Worm (Caenorhabditis elegans) whole organism, L3 larva: ENCODE results near the gene snr-1.
A peak's percentile ranks its signal among the peaks of the same experiment; 100 is the strongest.

Experiments
- R02D3.7 ChIP-seq: fragments of 150-350 bp; optimal IDR thresholded peaks from 2 replicates; lab custom pipeline; 2014; ENCODE audit warnings: missing biosample characterization, missing genetic modification characterization
- ZK546.5 ChIP-seq: sonication (generic microtip); optimal IDR thresholded peaks from 2 replicates; lab custom pipeline; 2017; ENCODE audit warnings: missing biosample characterization, missing genetic modification characterization
- aly-2 ChIP-seq: fragments of 150-350 bp; optimal IDR thresholded peaks from 2 replicates; lab custom pipeline; 2014; ENCODE audit warnings: missing biosample characterization, missing genetic modification characterization
- ama-1 ChIP-seq: fragments of 150-350 bp; optimal IDR thresholded peaks from 2 replicates; lab custom pipeline; 2018
- ceh-16 ChIP-seq: sonication (generic microtip); optimal IDR thresholded peaks from 2 replicates; lab custom pipeline; 2017; ENCODE audit warnings: missing biosample characterization, missing genetic modification characterization
- ceh-28 ChIP-seq: fragments of 150-350 bp; optimal IDR thresholded peaks from 2 replicates; lab custom pipeline; 2014; ENCODE audit warnings: missing biosample characterization, missing genetic modification reagents, missing genetic modification characterization
- ceh-82 ChIP-seq: fragments of 150-350 bp; optimal IDR thresholded peaks from 2 replicates; lab custom pipeline; 2014; ENCODE audit warnings: missing biosample characterization, missing genetic modification characterization
- ceh-9 ChIP-seq: sonication (generic microtip); optimal IDR thresholded peaks from 2 replicates; lab custom pipeline; 2018; ENCODE audit warnings: missing biosample characterization, missing genetic modification characterization
- daf-12 ChIP-seq: fragments of 150-350 bp; optimal IDR thresholded peaks from 2 replicates; lab custom pipeline; 2014; ENCODE audit warnings: missing biosample characterization, missing genetic modification reagents, missing genetic modification characterization
- egl-27 ChIP-seq: sonication (generic microtip); optimal IDR thresholded peaks from 4 replicates; lab custom pipeline; 2017; ENCODE audit warnings: missing biosample characterization, missing genetic modification reagents, missing genetic modification characterization
- egl-5 ChIP-seq: fragments of 150-350 bp; optimal IDR thresholded peaks from 2 replicates; lab custom pipeline; 2017; ENCODE audit warnings: missing biosample characterization, missing genetic modification reagents, missing genetic modification characterization, inconsistent platforms
- elt-1 ChIP-seq: fragments of 150-350 bp; optimal IDR thresholded peaks from 2 replicates; lab custom pipeline; 2014; ENCODE audit warnings: missing biosample characterization, missing genetic modification characterization
- elt-2 ChIP-seq: sonication (generic microtip); optimal IDR thresholded peaks from 2 replicates; lab custom pipeline; 2016; ENCODE audit warnings: missing genetic modification reagents, mild to moderate bottlenecking, missing genetic modification characterization, missing compliant biosample characterization
- elt-3 ChIP-seq, 3 experiments: fragments of 150-350 bp in 1 of 3; sonication (generic microtip) in 2 of 3; optimal IDR thresholded peaks; 2 replicates in 2 of 3; 4 replicates in 1 of 3; lab custom pipeline; 2014 to 2017; ENCODE audit warnings: missing biosample characterization in 3 of 3, missing genetic modification characterization in 3 of 3
- eor-1 ChIP-seq, 2 experiments: fragments of 150-350 bp; optimal IDR thresholded peaks; 2 replicates each; lab custom pipeline; 2014 to 2018; ENCODE audit warnings: missing biosample characterization in 2 of 2, missing genetic modification characterization in 2 of 2
- fkh-10 ChIP-seq: sonication (generic microtip); optimal IDR thresholded peaks from 2 replicates; lab custom pipeline; 2017; ENCODE audit warnings: missing biosample characterization, missing genetic modification reagents, missing genetic modification characterization
- fkh-2 ChIP-seq: fragments of 150-350 bp; optimal IDR thresholded peaks from 2 replicates; lab custom pipeline; 2014; ENCODE audit warnings: missing biosample characterization, missing genetic modification reagents, missing genetic modification characterization
- fos-1 ChIP-seq: fragments of 150-350 bp; optimal IDR thresholded peaks from 2 replicates; lab custom pipeline; 2014; ENCODE audit warnings: missing biosample characterization, missing genetic modification characterization
- hmg-11 ChIP-seq: sonication (generic microtip); optimal IDR thresholded peaks from 2 replicates; lab custom pipeline; 2016; ENCODE audit warnings: missing genetic modification characterization, missing compliant biosample characterization
- jun-1 ChIP-seq: fragments of 150-350 bp; optimal IDR thresholded peaks from 2 replicates; lab custom pipeline; 2014; ENCODE audit warnings: missing biosample characterization, missing genetic modification reagents, missing genetic modification characterization
- lin-15B ChIP-seq: fragments of 150-350 bp; optimal IDR thresholded peaks from 2 replicates; lab custom pipeline; 2014; ENCODE audit warnings: missing biosample characterization, missing genetic modification characterization
- lin-39 ChIP-seq: fragments of 150-350 bp; optimal IDR thresholded peaks from 2 replicates; lab custom pipeline; 2018; ENCODE audit warnings: missing biosample characterization, missing genetic modification reagents, missing genetic modification characterization
- lsy-12 ChIP-seq: sonication (generic microtip); optimal IDR thresholded peaks from 2 replicates; lab custom pipeline; 2016; ENCODE audit warnings: mild to moderate bottlenecking, missing genetic modification characterization, missing compliant biosample characterization
- mdl-1 ChIP-seq: fragments of 150-350 bp; optimal IDR thresholded peaks from 2 replicates; lab custom pipeline; 2014; ENCODE audit warnings: missing biosample characterization, missing genetic modification characterization
- mml-1 ChIP-seq: fragments of 150-350 bp; sonication (generic microtip); optimal IDR thresholded peaks from 3 replicates; lab custom pipeline; 2014; ENCODE audit warnings: missing biosample characterization, missing genetic modification characterization
- nfya-1 ChIP-seq: sonication (generic microtip); optimal IDR thresholded peaks from 2 replicates; lab custom pipeline; 2017; ENCODE audit warnings: missing genetic modification characterization, mild to moderate bottlenecking, missing compliant biosample characterization, antibody characterized with exemption, moderate library complexity; ENCODE audit not compliant: insufficient read depth
- nhr-11 ChIP-seq: fragments of 150-350 bp; optimal IDR thresholded peaks from 2 replicates; lab custom pipeline; 2014; ENCODE audit warnings: missing biosample characterization, missing genetic modification characterization
- nhr-12 ChIP-seq: fragments of 150-350 bp; optimal IDR thresholded peaks from 2 replicates; lab custom pipeline; 2014; ENCODE audit warnings: missing biosample characterization, missing genetic modification characterization
- nhr-23 ChIP-seq: fragments of 150-350 bp; optimal IDR thresholded peaks from 2 replicates; lab custom pipeline; 2014; ENCODE audit warnings: missing biosample characterization, missing genetic modification reagents, missing genetic modification characterization
- nhr-237 ChIP-seq: fragments of 150-350 bp; optimal IDR thresholded peaks from 2 replicates; lab custom pipeline; 2014; ENCODE audit warnings: missing biosample characterization, missing genetic modification characterization
- nhr-25 ChIP-seq: sonication (generic microtip); optimal IDR thresholded peaks from 2 replicates; lab custom pipeline; 2017; ENCODE audit warnings: missing biosample characterization, missing genetic modification characterization
- nhr-28 ChIP-seq: fragments of 150-350 bp; optimal IDR thresholded peaks from 2 replicates; lab custom pipeline; 2014; ENCODE audit warnings: missing biosample characterization, missing genetic modification characterization
- nhr-43 ChIP-seq: sonication (generic microtip); optimal IDR thresholded peaks from 2 replicates; lab custom pipeline; 2016; ENCODE audit warnings: mild to moderate bottlenecking, missing genetic modification characterization, missing compliant biosample characterization; ENCODE audit not compliant: poor library complexity, severe bottlenecking
- nhr-67 ChIP-seq: fragments of 150-350 bp; optimal IDR thresholded peaks from 2 replicates; lab custom pipeline; 2014; ENCODE audit warnings: missing biosample characterization, missing genetic modification characterization
- nhr-76 ChIP-seq: fragments of 150-350 bp; sonication (generic microtip); optimal IDR thresholded peaks from 5 replicates; lab custom pipeline; 2014; ENCODE audit warnings: missing biosample characterization, missing genetic modification characterization
- nhr-77 ChIP-seq: fragments of 150-350 bp; optimal IDR thresholded peaks from 2 replicates; lab custom pipeline; 2014; ENCODE audit warnings: missing biosample characterization, missing genetic modification characterization
- pha-4 ChIP-seq: fragments of 150-350 bp; optimal IDR thresholded peaks from 2 replicates; lab custom pipeline; 2014; ENCODE audit warnings: missing biosample characterization, missing genetic modification reagents, missing genetic modification characterization
- pqm-1 ChIP-seq: fragments of 150-350 bp; optimal IDR thresholded peaks from 2 replicates; lab custom pipeline; 2017; ENCODE audit warnings: missing biosample characterization, missing genetic modification characterization, inconsistent platforms
- sea-2 ChIP-seq: fragments of 150-350 bp; sonication (generic microtip); optimal IDR thresholded peaks from 4 replicates; lab custom pipeline; 2014; ENCODE audit warnings: missing biosample characterization, missing genetic modification reagents, missing genetic modification characterization
- skn-1 ChIP-seq: fragments of 150-350 bp; optimal IDR thresholded peaks from 2 replicates; lab custom pipeline; 2014; ENCODE audit warnings: missing biosample characterization, missing genetic modification characterization
- snpc-4 ChIP-seq: fragments of 150-350 bp; optimal IDR thresholded peaks from 2 replicates; lab custom pipeline; 2014; ENCODE audit warnings: missing biosample characterization, missing genetic modification characterization
- tbx-2 ChIP-seq: sonication (generic microtip); optimal IDR thresholded peaks from 2 replicates; lab custom pipeline; 2016; ENCODE audit warnings: mild to moderate bottlenecking, missing genetic modification characterization, missing compliant biosample characterization
- unc-39 ChIP-seq: sonication (generic microtip); optimal IDR thresholded peaks from 4 replicates; lab custom pipeline; 2017; ENCODE audit warnings: missing biosample characterization, missing genetic modification characterization
- unc-62 ChIP-seq: fragments of 150-350 bp; sonication (generic microtip); optimal IDR thresholded peaks from 4 replicates; lab custom pipeline; 2014; ENCODE audit warnings: missing biosample characterization, missing genetic modification reagents, missing genetic modification characterization
- zag-1 ChIP-seq: fragments of 150-350 bp; optimal IDR thresholded peaks from 2 replicates; lab custom pipeline; 2014; ENCODE audit warnings: missing biosample characterization, missing genetic modification characterization
- ztf-11 ChIP-seq: fragments of 150-350 bp; optimal IDR thresholded peaks from 2 replicates; lab custom pipeline; 2014; ENCODE audit warnings: missing biosample characterization, missing genetic modification characterization
- ztf-4 ChIP-seq: fragments of 150-350 bp; optimal IDR thresholded peaks from 2 replicates; lab custom pipeline; 2014; ENCODE audit warnings: missing biosample characterization, missing genetic modification characterization

Gene snr-1

ce11 chrIV:17087384-17088099 lies at the start of gene snr-1, which contains the start of gene snx-13:
Gene snr-1 (plus strand): TSS chrIV:17088049.
Gene snx-13 (minus strand): TSS chrIV:17087438.
- peak; percentile 19 for TF ChIP-seq fkh-10 (GFP tag; lab: Kevin White, UChicago)
- no peak for TF ChIP-seq egl-27
- TF ChIP-seq ceh-9 (tag; lab: Kevin White, UChicago), result no peak
- no peak for TF ChIP-seq aly-2 (tag; lab: Kevin White, UChicago)
- TF ChIP-seq hmg-11 (tag; lab: Kevin White, UChicago), result peak; percentile 82
- TF ChIP-seq mdl-1 (tag; lab: Kevin White, UChicago), result no peak
- no peak for TF ChIP-seq nhr-28 (tag; lab: Kevin White, UChicago)
- peak; percentile 1 for TF ChIP-seq pqm-1 (tag; lab: Kevin White, UChicago)
- TF ChIP-seq elt-3 (tag; optimal IDR thresholded peaks at IDR 0.05; lab: Kevin White, UChicago), result no peak
- no peak for TF ChIP-seq fkh-2
- TF ChIP-seq nhr-25 (tag; lab: Kevin White, UChicago), result peak; percentile 41
- no peak for TF ChIP-seq sea-2 (GFP tag; lab: Kevin White, UChicago)
- TF ChIP-seq lin-15B (tag; lab: Kevin White, UChicago), result peak; percentile 91
- TF ChIP-seq unc-62 (GFP tag; lab: Kevin White, UChicago), result no peak
- TF ChIP-seq elt-1 (tag; lab: Kevin White, UChicago), result no peak
- TF ChIP-seq skn-1 (tag; lab: Kevin White, UChicago), result no peak
- TF ChIP-seq mml-1 (tag; lab: Kevin White, UChicago), result no peak
- TF ChIP-seq ztf-11 (tag; lab: Kevin White, UChicago), result no peak
- TF ChIP-seq ceh-28 (tag; lab: Kevin White, UChicago), result peak; percentile 22
- TF ChIP-seq nhr-76 (tag; lab: Kevin White, UChicago), result no peak
- no peak for TF ChIP-seq ztf-4
- TF ChIP-seq nhr-12 (tag; lab: Kevin White, UChicago), result no peak
- TF ChIP-seq nhr-77, result no peak
- peak; percentile 77 for TF ChIP-seq nfya-1 (tag; lab: Kevin White, UChicago)
- TF ChIP-seq tbx-2 (tag; lab: Kevin White, UChicago), result no peak
- TF ChIP-seq fos-1, result no peak
- TF ChIP-seq nhr-23 (tag; lab: Kevin White, UChicago), result peak; percentile 73
- no peak for TF ChIP-seq nhr-67 (tag; lab: Kevin White, UChicago)
- no peak for TF ChIP-seq nhr-237 (tag; lab: Kevin White, UChicago)
- TF ChIP-seq lin-39, result peak; percentile 55
- TF ChIP-seq unc-39 (tag; lab: Kevin White, UChicago), result no peak
- no peak for TF ChIP-seq ZK546.5 (tag; lab: Kevin White, UChicago)
- TF ChIP-seq snpc-4 (tag; lab: Kevin White, UChicago), result peak; percentile 43
- no peak for TF ChIP-seq jun-1 (tag; lab: Kevin White, UChicago)
- peak; percentile 52 for TF ChIP-seq elt-2 (tag; lab: Kevin White, UChicago)
- no peak for TF ChIP-seq ceh-82 (tag; lab: Kevin White, UChicago)
- TF ChIP-seq eor-1 (tag; optimal IDR thresholded peaks at IDR 0.05; lab: Kevin White, UChicago), result no peak
- TF ChIP-seq lsy-12, result peak; percentile 56
- TF ChIP-seq ama-1 (lab: Kevin White, UChicago), result no peak
- no peak for TF ChIP-seq ceh-16 (tag; lab: Kevin White, UChicago)
- no peak for TF ChIP-seq nhr-11 (tag; lab: Kevin White, UChicago)
- no peak for TF ChIP-seq nhr-43 (tag; lab: Kevin White, UChicago)
- TF ChIP-seq egl-5 (tag; lab: Kevin White, UChicago), result no peak
- peak; percentile 85 for TF ChIP-seq pha-4 (tag; lab: Kevin White, UChicago)
- peak; percentile 29 for TF ChIP-seq R02D3.7
- TF ChIP-seq daf-12 (tag; lab: Kevin White, UChicago), result no peak
- no peak for TF ChIP-seq zag-1
- TF ChIP-seq, all 47 proteins: peak for 14
